Fruit fly (Drosophila melanogaster) whole organism, wandering third instar larva: ENCODE measurements around the gene Vha26.

ENCODE experiments used
- Abd-B ChIP-seq: fragments of >200 bp; optimal IDR thresholded peaks from 2 replicates; lab custom pipeline; 2017; ENCODE audit warnings: missing biosample characterization, missing genetic modification characterization
- CG32264 ChIP-seq: fragments of 200-800 bp; sonication (Bioruptor generic); optimal IDR thresholded peaks from 2 replicates; lab custom pipeline; 2016; ENCODE audit warnings: missing biosample characterization, missing genetic modification characterization
- CG9705 ChIP-seq: fragments of 200-800 bp; sonication (Bioruptor generic); optimal IDR thresholded peaks from 2 replicates; lab custom pipeline; 2018; ENCODE audit warnings: missing biosample characterization, mild to moderate bottlenecking, missing genetic modification characterization
- CrebA ChIP-seq: fragments of 200-800 bp; sonication (Bioruptor generic); optimal IDR thresholded peaks from 2 replicates; lab custom pipeline; 2016; ENCODE audit warnings: missing biosample characterization, mild to moderate bottlenecking, missing genetic modification characterization, borderline replicate concordance
- Dfd ChIP-seq: fragments of >200 bp; optimal IDR thresholded peaks from 2 replicates; lab custom pipeline; 2017; ENCODE audit warnings: missing biosample characterization, missing genetic modification characterization
- Dif ChIP-seq: fragments of 200-275, 200-300 bp; sonication (Bioruptor generic); optimal IDR thresholded peaks from 2 replicates; lab custom pipeline; 2018; ENCODE audit warnings: missing biosample characterization, missing genetic modification characterization; ENCODE audit not compliant: partially characterized antibody
- GATAd ChIP-seq: sonication (Bioruptor generic); optimal IDR thresholded peaks from 2 replicates; lab custom pipeline; 2016; ENCODE audit warnings: missing biosample characterization, missing genetic modification characterization
- HLH106 ChIP-seq: fragments of 200-800 bp; optimal IDR thresholded peaks from 3 replicates; lab custom pipeline; 2019; ENCODE audit warnings: missing biosample characterization, mild to moderate bottlenecking, missing genetic modification characterization, moderate library complexity
- Hnf4 ChIP-seq: fragments of 200-800 bp; sonication (Bioruptor generic); optimal IDR thresholded peaks from 2 replicates; lab custom pipeline; 2016; ENCODE audit warnings: missing biosample characterization, mild to moderate bottlenecking, missing genetic modification characterization
- Hr78 ChIP-seq: fragments of >200 bp; optimal IDR thresholded peaks from 2 replicates; lab custom pipeline; 2017; ENCODE audit warnings: missing biosample characterization, missing genetic modification characterization
- Hr83 ChIP-seq: fragments of 200-300 bp; sonication (Bioruptor generic); optimal IDR thresholded peaks from 2 replicates; lab custom pipeline; 2016; ENCODE audit warnings: missing biosample characterization, mild to moderate bottlenecking, missing genetic modification characterization, moderate library complexity; ENCODE audit not compliant: poor library complexity, severe bottlenecking
- Jra ChIP-seq: sonication (Bioruptor generic); optimal IDR thresholded peaks from 2 replicates; lab custom pipeline; 2016; ENCODE audit warnings: missing biosample characterization, missing genetic modification characterization
- Mio ChIP-seq: sonication (Bioruptor generic); optimal IDR thresholded peaks from 2 replicates; lab custom pipeline; 2016; ENCODE audit warnings: missing biosample characterization, missing genetic modification characterization
- Myc ChIP-seq: fragments of >200 bp; optimal IDR thresholded peaks from 2 replicates; lab custom pipeline; 2017
- N ChIP-seq: fragments of >200 bp; optimal IDR thresholded peaks from 2 replicates; lab custom pipeline; 2018; ENCODE audit warnings: missing biosample characterization, missing external identifiers, missing genetic modification characterization
- OdsH ChIP-seq: fragments of 200-800 bp; sonication (Bioruptor generic); optimal IDR thresholded peaks from 2 replicates; lab custom pipeline; 2016; ENCODE audit warnings: missing biosample characterization, mild to moderate bottlenecking, missing genetic modification characterization
- Sp1 ChIP-seq: fragments of 200-800 bp; sonication (Bioruptor generic); optimal IDR thresholded peaks from 3 replicates; lab custom pipeline; 2019; ENCODE audit warnings: missing biosample characterization, mild to moderate bottlenecking, missing genetic modification characterization, moderate library complexity
- Vsx2 ChIP-seq: fragments of 200-300, 225-300 bp; sonication (Bioruptor generic); optimal IDR thresholded peaks from 2 replicates; lab custom pipeline; 2018; ENCODE audit warnings: missing biosample characterization, missing genetic modification characterization; ENCODE audit not compliant: partially characterized antibody
- br ChIP-seq: fragments of 200-800 bp; sonication (Bioruptor generic); optimal IDR thresholded peaks from 2 replicates; lab custom pipeline; 2016; ENCODE audit warnings: missing biosample characterization, missing genetic modification characterization
- brk ChIP-seq: fragments of 200-800 bp; sonication (Bioruptor generic); optimal IDR thresholded peaks from 2 replicates; lab custom pipeline; 2016; ENCODE audit warnings: missing biosample characterization, mild to moderate bottlenecking, missing genetic modification characterization
- dl ChIP-seq, 2 experiments: fragments of 175-275, 200-275 bp in 1 of 2; fragments of 200-275 bp in 1 of 2; sonication (Bioruptor generic); optimal IDR thresholded peaks; lab custom pipeline; 2018; ENCODE audit warnings: mild to moderate bottlenecking in 2 of 2, missing biosample characterization in 2 of 2, missing genetic modification characterization in 2 of 2, moderate library complexity in 2 of 2; ENCODE audit not compliant: partially characterized antibody in 2 of 2, insufficient read depth in 1 of 2
- dmrt93B ChIP-seq: fragments of 200-800 bp; sonication (Bioruptor generic); optimal IDR thresholded peaks from 2 replicates; lab custom pipeline; 2018; ENCODE audit warnings: missing biosample characterization, mild to moderate bottlenecking, missing genetic modification characterization
- dsf ChIP-seq: sonication (Bioruptor generic); optimal IDR thresholded peaks from 2 replicates; lab custom pipeline; 2016; ENCODE audit warnings: missing biosample characterization, missing genetic modification characterization, borderline replicate concordance
- ey ChIP-seq: fragments of 200-800 bp; sonication (Bioruptor generic); optimal IDR thresholded peaks from 2 replicates; lab custom pipeline; 2016; ENCODE audit warnings: missing biosample characterization, missing genetic modification characterization
- foxo ChIP-seq, 2 experiments: fragments of 200-800 bp; sonication (Bioruptor generic); optimal IDR thresholded peaks; 2 replicates in 1 of 2; 3 replicates in 1 of 2; lab custom pipeline; 2016 to 2017; ENCODE audit warnings: missing biosample characterization in 2 of 2, missing genetic modification characterization in 2 of 2
- fru ChIP-seq: fragments of 200-800 bp; sonication (Bioruptor generic); optimal IDR thresholded peaks from 3 replicates; lab custom pipeline; 2016; ENCODE audit warnings: missing biosample characterization, mild to moderate bottlenecking, missing genetic modification characterization
- h ChIP-seq: fragments of 200-800 bp; sonication (Bioruptor generic); optimal IDR thresholded peaks from 3 replicates; lab custom pipeline; 2016; ENCODE audit warnings: missing biosample characterization, mild to moderate bottlenecking, missing genetic modification characterization
- jim ChIP-seq: fragments of 175-275, 200-325 bp; sonication (Bioruptor generic); optimal IDR thresholded peaks from 2 replicates; lab custom pipeline; 2016; ENCODE audit warnings: missing biosample characterization, mild to moderate bottlenecking, missing genetic modification characterization
- psq ChIP-seq: fragments of 200-800 bp; sonication (Bioruptor generic); optimal IDR thresholded peaks from 3 replicates; lab custom pipeline; 2017; ENCODE audit warnings: missing biosample characterization, mild to moderate bottlenecking, missing genetic modification characterization, moderate library complexity
- rgr ChIP-seq: fragments of 200-800 bp; sonication (Bioruptor generic); optimal IDR thresholded peaks from 3 replicates; lab custom pipeline; 2016; ENCODE audit warnings: missing biosample characterization, mild to moderate bottlenecking, missing genetic modification characterization
- sage ChIP-seq: fragments of 200-800 bp; sonication (Bioruptor generic); optimal IDR thresholded peaks from 2 replicates; lab custom pipeline; 2016; ENCODE audit warnings: missing biosample characterization, mild to moderate bottlenecking, missing genetic modification characterization
- sv ChIP-seq: fragments of 200-800 bp; sonication (Bioruptor generic); optimal IDR thresholded peaks from 3 replicates; lab custom pipeline; 2016; ENCODE audit warnings: missing biosample characterization, missing genetic modification characterization
- tai ChIP-seq: sonication (Bioruptor generic); optimal IDR thresholded peaks from 2 replicates; lab custom pipeline; 2016; ENCODE audit warnings: missing biosample characterization, missing genetic modification characterization
- usp ChIP-seq: fragments of >200 bp; optimal IDR thresholded peaks from 2 replicates; lab custom pipeline; 2017; ENCODE audit warnings: missing biosample characterization, missing genetic modification characterization
- woc ChIP-seq: sonication (Bioruptor generic); optimal IDR thresholded peaks from 2 replicates; lab custom pipeline; 2016; ENCODE audit warnings: missing biosample characterization, mild to moderate bottlenecking, missing genetic modification characterization

The Vha26 gene

dm6 chr3R:5610656-5611055 lies 19.1 kb downstream of the Vha26 start:
- TF ChIP-seq GATAd (GFP tag; lab: Kevin White, UChicago): no peak
- no peak for TF ChIP-seq sage
- TF ChIP-seq Mio (GFP tag; lab: Kevin White, UChicago): no peak
- no peak for TF ChIP-seq woc (GFP tag; lab: Kevin White, UChicago)
- TF ChIP-seq foxo (GFP tag; optimal IDR thresholded peaks at IDR 0.05; lab: Kevin White, UChicago): no peak

dm6 chr3R:5611167-5611566 lies 19.6 kb downstream of the Vha26 start:
- TF ChIP-seq dl (GFP tag; optimal IDR thresholded peaks at IDR 0.05; lab: Kevin White, UChicago; ENCODE audit: insufficient read depth in 1 of 2, partially characterized antibody in 2 of 2) (peak in 1 of 2 experiments; percentile 28), psq (GFP tag; lab: Kevin White, UChicago) (peak; percentile 98), fru (GFP tag; lab: Kevin White, UChicago) (peak; percentile 31), Hr78 (no peak)
- TF ChIP-seq, all 38 proteins: peak for 3

- TF ChIP-seq Dif (GFP tag; lab: Kevin White, UChicago) (no peak), foxo (GFP tag; optimal IDR thresholded peaks at IDR 0.05; lab: Kevin White, UChicago) (no peak), rgr (GFP tag; lab: Kevin White, UChicago) (no peak), Mio (GFP tag; lab: Kevin White, UChicago) (no peak), br (no peak), Hr83 (no peak)
These were observed 20.2 kb downstream of the Vha26 start for dm6 chr3R:5611733-5612132.

- TF ChIP-seq foxo (GFP tag; optimal IDR thresholded peaks at IDR 0.05; lab: Kevin White, UChicago) (no peak), fru (GFP tag; lab: Kevin White, UChicago) (peak; percentile 13), Vsx2 (GFP tag; lab: Kevin White, UChicago) (no peak), GATAd (GFP tag; lab: Kevin White, UChicago) (no peak), brk (GFP tag; lab: Kevin White, UChicago) (no peak), CG9705 (GFP tag; lab: Kevin White, UChicago) (no peak), Dif (GFP tag; lab: Kevin White, UChicago) (peak; percentile 38), dl (GFP tag; optimal IDR thresholded peaks at IDR 0.05; lab: Kevin White, UChicago; ENCODE audit: insufficient read depth in 1 of 2, partially characterized antibody in 2 of 2) (no peak), N (GFP tag; lab: Kevin White, UChicago) (peak; percentile 6), psq (GFP tag; lab: Kevin White, UChicago) (peak; percentile 24), OdsH (GFP tag; lab: Kevin White, UChicago) (no peak), dsf (GFP tag; lab: Kevin White, UChicago) (no peak), Myc (lab: Kevin White, UChicago) (no peak), Hr78 (no peak), Abd-B (GFP tag; lab: Kevin White, UChicago) (no peak)
- TF ChIP-seq, all 38 proteins: peak for 4
These were observed 21.0 kb downstream of the Vha26 start, which contains the start of gene Rga for dm6 chr3R:5612372-5613113. Gene Rga (minus strand): TSS chr3R:5613112.

DNA sequence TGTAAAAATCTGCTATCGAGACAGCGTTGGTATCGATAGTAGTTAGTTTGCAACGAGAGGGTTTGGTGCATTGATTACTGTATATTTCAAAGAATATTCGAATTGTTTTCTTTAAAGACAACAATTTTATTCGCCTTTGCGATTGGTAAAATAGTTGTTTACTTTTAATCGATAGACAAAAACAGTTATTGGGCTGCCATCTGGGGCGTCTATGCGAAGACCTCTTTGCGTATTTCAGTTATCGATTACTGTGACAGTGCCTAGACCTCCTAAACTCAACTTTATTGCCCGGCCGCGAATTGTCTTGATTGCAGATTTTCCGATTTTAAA lies 21.5 kb downstream of the Vha26 start, which contains the start of gene Atu:
TSS of gene Atu (plus strand) at position 245 of the 330 bp plus-strand sequence.
- TF ChIP-seq Hnf4 (peak; percentile 51), br (no peak), GATAd (GFP tag; lab: Kevin White, UChicago) (no peak), CG9705 (GFP tag; lab: Kevin White, UChicago) (no peak), dmrt93B (no peak), psq (GFP tag; lab: Kevin White, UChicago) (no peak), woc (GFP tag; lab: Kevin White, UChicago) (no peak), OdsH (GFP tag; lab: Kevin White, UChicago) (no peak), CG32264 (GFP tag; lab: Kevin White, UChicago) (no peak), dsf (GFP tag; lab: Kevin White, UChicago) (no peak), sage (no peak), sv (GFP tag; lab: Kevin White, UChicago) (peak; percentile 29), dl (GFP tag; optimal IDR thresholded peaks at IDR 0.05; lab: Kevin White, UChicago; ENCODE audit: insufficient read depth in 1 of 2, partially characterized antibody in 2 of 2) (no peak), Jra (GFP tag; lab: Kevin White, UChicago) (peak; percentile 58), Myc (lab: Kevin White, UChicago) (no peak), HLH106 (tag; lab: Kevin White, UChicago) (peak; percentile 31), jim (GFP tag; lab: Kevin White, UChicago) (no peak), Dfd (GFP tag; lab: Kevin White, UChicago) (no peak), brk (GFP tag; lab: Kevin White, UChicago) (no peak), foxo (GFP tag; optimal IDR thresholded peaks at IDR 0.05; lab: Kevin White, UChicago) (peak in 1 of 2 experiments; percentile 45), N (GFP tag; lab: Kevin White, UChicago) (no peak), h (peak; percentile 53), usp (GFP tag; lab: Kevin White, UChicago) (no peak), Hr83 (no peak), tai (GFP tag; lab: Kevin White, UChicago) (no peak), ey (GFP tag; lab: Kevin White, UChicago) (peak; percentile 3), rgr (GFP tag; lab: Kevin White, UChicago) (peak; percentile 65), Abd-B (GFP tag; lab: Kevin White, UChicago) (no peak), CrebA (GFP tag; lab: Kevin White, UChicago) (no peak), Sp1 (no peak), Dif (GFP tag; lab: Kevin White, UChicago) (peak; percentile 68), Mio (GFP tag; lab: Kevin White, UChicago) (no peak)
